Worm (Caenorhabditis elegans): ENCODE data around the gene mltn-13.

ce11 chrX:4435396-4435795, 12.8 kb downstream of the mltn-13 start:
- TF ChIP-seq tra-4 (tag; optimal IDR thresholded peaks at IDR 0.05), result no peak
- TF ChIP-seq hmbx-1 (tag; optimal IDR thresholded peaks at IDR 0.05), result no peak
- no peak for TF ChIP-seq aly-1 (tag; optimal IDR thresholded peaks at IDR 0.05)

All from whole organism, early embryonic.